Fruit fly (Drosophila melanogaster) whole organism, larva: ENCODE data around the gene CG7203.

Experiments
- noc ChIP-seq: fragments of 200-800 bp; sonication (Bioruptor generic); optimal IDR thresholded peaks from 3 replicates; lab custom pipeline; 2019; ENCODE audit warnings: missing biosample characterization, mild to moderate bottlenecking, missing genetic modification characterization, moderate library complexity

Gene CG7203

DNA sequence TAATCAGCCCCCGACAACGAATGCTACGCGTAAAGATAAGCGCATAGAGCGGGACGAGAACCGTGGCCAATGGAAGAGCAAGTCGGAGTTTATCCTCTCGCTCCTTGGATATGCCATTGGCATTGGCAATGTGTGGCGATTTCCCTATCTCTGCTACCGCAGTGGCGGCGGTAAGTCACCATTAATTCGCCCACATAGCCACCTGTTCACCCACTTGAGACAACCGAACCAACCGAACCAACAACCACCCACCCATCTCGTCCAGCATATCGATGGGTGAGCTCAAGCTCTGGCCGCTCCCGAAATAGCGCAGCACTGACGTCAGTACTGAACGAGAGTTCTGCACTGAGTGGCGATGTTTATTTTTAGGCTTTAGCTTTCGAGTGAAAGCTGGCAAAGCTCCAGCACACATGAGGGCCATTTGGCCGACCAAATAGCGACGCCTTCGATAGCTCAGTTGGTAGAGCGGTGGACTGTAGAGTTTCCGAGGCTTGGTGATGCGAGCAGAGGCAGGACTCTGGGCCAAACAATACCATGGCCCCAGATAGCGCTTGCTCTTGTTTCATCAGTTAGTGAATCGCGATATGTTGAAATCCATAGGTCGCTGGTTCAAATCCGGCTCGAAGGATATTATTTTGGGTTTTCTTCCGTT, 41.8 kb downstream of the CG7203 start:
- no peak for TF ChIP-seq noc (tag; lab: Kevin White, UChicago)

DNA sequence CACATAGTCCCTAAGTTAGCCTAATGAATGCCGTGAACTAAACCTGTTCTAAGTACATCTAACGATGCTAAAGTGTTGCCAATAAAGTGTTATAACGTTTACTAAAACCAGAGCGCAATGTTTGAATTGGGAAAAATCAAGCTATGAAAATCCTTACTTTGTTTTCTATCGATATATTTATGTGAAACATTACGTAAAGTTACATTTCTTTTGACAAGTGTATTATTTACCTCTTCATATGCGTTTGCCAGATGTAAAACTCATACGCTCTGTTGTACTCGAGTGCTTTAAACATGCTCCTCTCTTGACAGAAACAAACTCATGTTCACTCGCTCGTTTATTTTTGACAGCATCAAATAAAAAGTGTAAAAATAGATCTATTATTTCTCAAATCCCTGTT, 42.4 kb downstream of the CG7203 start, which contains the start of gene Ntl:
Ntl (plus strand) TSS at position 301 of the 400 bp plus-strand sequence.
- no peak for TF ChIP-seq noc (tag; lab: Kevin White, UChicago)

dm6 chr2L:7703534-7703933, 49.5 kb downstream of the CG7203 start:
- peak; percentile 55 for TF ChIP-seq noc (tag; lab: Kevin White, UChicago)

DNA sequence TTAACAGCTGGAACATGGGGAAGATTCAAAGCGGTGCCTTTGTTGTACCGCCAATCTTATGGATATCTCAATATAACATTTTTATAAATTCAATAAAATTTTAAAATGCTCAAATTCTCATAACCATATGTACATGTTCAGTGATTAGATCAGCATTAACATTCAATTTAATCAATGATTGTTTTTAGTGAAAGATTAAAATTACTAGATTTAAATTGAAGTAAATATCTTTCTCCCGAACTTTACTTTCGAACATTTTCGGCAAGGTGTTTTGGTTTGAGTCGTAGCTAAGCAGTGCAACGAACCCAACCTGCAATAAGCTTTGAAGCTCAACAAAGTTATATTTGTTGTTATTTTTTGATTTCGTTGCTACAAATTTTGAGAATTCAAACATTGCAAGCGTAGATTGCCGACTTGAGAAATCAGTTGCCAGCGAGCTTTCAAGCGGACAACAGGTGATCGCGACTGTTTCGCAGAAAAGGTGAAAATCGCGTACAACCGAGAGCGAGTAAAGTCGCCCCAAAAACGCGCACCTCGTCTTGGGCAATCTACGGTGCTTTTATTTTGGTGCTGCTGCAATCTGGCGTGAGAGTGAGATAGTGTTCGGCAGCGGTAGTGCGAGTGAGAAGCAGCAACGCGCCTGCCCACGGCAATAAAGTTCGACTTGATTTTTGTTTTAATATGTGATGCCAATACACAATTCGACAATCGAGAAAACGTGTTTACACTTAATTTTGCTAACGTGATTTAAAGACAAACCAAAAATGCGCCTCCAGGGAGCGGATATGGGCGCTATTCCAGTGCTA, 50.4 kb downstream of the CG7203 start, which contains the start of gene Tep3:
Tep3 (plus strand) TSS at position 423 of the 806 bp plus-strand sequence.
- no peak for TF ChIP-seq noc (tag; lab: Kevin White, UChicago)
